Worm (Caenorhabditis elegans) whole organism, L3 larva: Measurements from ENCODE around the gene F08D12.15.

ENCODE experiments used
- fkh-10 ChIP-seq: sonication (generic microtip); optimal IDR thresholded peaks from 2 replicates; lab custom pipeline; 2017; ENCODE audit warnings: missing biosample characterization, missing genetic modification reagents, missing genetic modification characterization
- mdl-1 ChIP-seq: fragments of 150-350 bp; optimal IDR thresholded peaks from 2 replicates; lab custom pipeline; 2014; ENCODE audit warnings: missing biosample characterization, missing genetic modification characterization
- nhr-11 ChIP-seq: fragments of 150-350 bp; optimal IDR thresholded peaks from 2 replicates; lab custom pipeline; 2014; ENCODE audit warnings: missing biosample characterization, missing genetic modification characterization
- snpc-4 ChIP-seq: fragments of 150-350 bp; optimal IDR thresholded peaks from 2 replicates; lab custom pipeline; 2014; ENCODE audit warnings: missing biosample characterization, missing genetic modification characterization
- unc-62 ChIP-seq: fragments of 150-350 bp; sonication (generic microtip); optimal IDR thresholded peaks from 4 replicates; lab custom pipeline; 2014; ENCODE audit warnings: missing biosample characterization, missing genetic modification reagents, missing genetic modification characterization

DNA sequence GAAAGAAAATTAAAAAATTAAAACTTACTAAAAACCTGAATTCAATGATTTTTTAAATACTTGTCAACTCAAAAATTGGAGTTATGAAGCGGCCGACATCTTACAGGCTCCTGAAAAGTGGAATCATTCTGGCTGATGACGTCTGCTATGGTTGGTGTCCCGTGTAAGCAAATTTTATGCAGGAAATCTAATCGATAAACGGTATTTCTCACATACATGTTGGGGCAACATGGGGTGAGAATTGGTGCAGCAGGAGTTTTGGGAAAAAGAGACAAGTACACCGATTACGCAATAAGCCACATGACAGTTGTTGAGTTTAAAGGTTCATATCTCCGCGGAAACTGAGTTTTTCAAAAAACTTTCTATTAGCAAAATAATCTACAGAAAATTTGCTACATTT is 49.0 kb downstream of the F08D12.15 start, which contains the start of gene K12H6.2:
- TF ChIP-seq snpc-4 (tag; lab: Kevin White, UChicago), result no peak
- no peak for TF ChIP-seq fkh-10 (GFP tag; lab: Kevin White, UChicago)
- no peak for TF ChIP-seq unc-62 (GFP tag; lab: Kevin White, UChicago)
- TF ChIP-seq mdl-1 (tag; lab: Kevin White, UChicago), result no peak
- no peak for TF ChIP-seq nhr-11 (tag; lab: Kevin White, UChicago)
